Worm (Caenorhabditis elegans): ENCODE data around the gene H06I04.6.

The H06I04.6 gene

ce11 chrIII:3063999-3064398, at the start of gene H06I04.6:
Gene H06I04.6, minus strand, starts transcription at chrIII:3064343.
- TF ChIP-seq ceh-45 (GFP tag; IDR thresholded peaks at IDR 0.05) (no peak), che-1 (tag; optimal IDR thresholded peaks at IDR 0.05) (no peak), ets-4 (tag; optimal IDR thresholded peaks at IDR 0.05) (no peak), T23F11.4 (GFP tag; optimal IDR thresholded peaks at IDR 0.05) (no peak), ceh-6 (GFP tag; optimal IDR thresholded peaks at IDR 0.05) (no peak)

- TF ChIP-seq pax-1 (tag; optimal IDR thresholded peaks at IDR 0.05) (no peak), tbx-7 (tag; optimal IDR thresholded peaks at IDR 0.05) (no peak), che-1 (tag; optimal IDR thresholded peaks at IDR 0.05) (no peak)
Observed at ce11 chrIII:3112616-3113015, 48.5 kb upstream of the H06I04.6 start.

- TF ChIP-seq nfya-1 (tag; optimal IDR thresholded peaks at IDR 0.05) = no peak
- TF ChIP-seq pha-2 (tag; optimal IDR thresholded peaks at IDR 0.05) = no peak
- TF ChIP-seq ceh-30 (tag; optimal IDR thresholded peaks at IDR 0.05) = no peak
- no peak for TF ChIP-seq rnt-1 (tag; optimal IDR thresholded peaks at IDR 0.05)
- no peak for TF ChIP-seq F13H6.1 (tag; optimal IDR thresholded peaks at IDR 0.05)
- TF ChIP-seq zip-5 (tag; optimal IDR thresholded peaks at IDR 0.05) = no peak
- no peak for TF ChIP-seq elt-2 (tag; optimal IDR thresholded peaks at IDR 0.05)
- TF ChIP-seq C38D4.7 (GFP tag; optimal IDR thresholded peaks at IDR 0.05) = no peak
- no peak for TF ChIP-seq pat-9 (tag; optimal IDR thresholded peaks at IDR 0.05)
- TF ChIP-seq T23F11.4 (GFP tag; optimal IDR thresholded peaks at IDR 0.05) = no peak
- no peak for TF ChIP-seq gmeb-2 (tag; optimal IDR thresholded peaks at IDR 0.05)
- no peak for TF ChIP-seq mec-3 (tag; optimal IDR thresholded peaks at IDR 0.05; ENCODE audit: borderline replicate concordance)
- TF ChIP-seq K02D7.2 (tag; optimal IDR thresholded peaks at IDR 0.05) = no peak
- TF ChIP-seq ceh-22 (tag; optimal IDR thresholded peaks at IDR 0.05) = no peak
- TF ChIP-seq hlh-30 (tag; optimal IDR thresholded peaks at IDR 0.05; ENCODE audit: insufficient read depth) = no peak
- no peak for TF ChIP-seq K09A11.1 (tag; optimal IDR thresholded peaks at IDR 0.05; ENCODE audit: insufficient read depth)
- TF ChIP-seq ceh-45 (GFP tag; IDR thresholded peaks at IDR 0.05) = no peak
- TF ChIP-seq nhr-232 (tag; optimal IDR thresholded peaks at IDR 0.05) = no peak
- no peak for TF ChIP-seq hlh-6 (tag; optimal IDR thresholded peaks at IDR 0.05)
Observed at ce11 chrIII:3112001-3112400, 47.9 kb upstream of the H06I04.6 start.

- TF ChIP-seq hlh-15 (tag; optimal IDR thresholded peaks at IDR 0.05) = no peak
- TF ChIP-seq ceh-45 (GFP tag; IDR thresholded peaks at IDR 0.05) = no peak
- TF ChIP-seq pros-1 (tag; optimal IDR thresholded peaks at IDR 0.05) = no peak
- TF ChIP-seq dve-1 (tag; optimal IDR thresholded peaks at IDR 0.05) = no peak
- no peak for TF ChIP-seq T23F11.4 (GFP tag; optimal IDR thresholded peaks at IDR 0.05)
- TF ChIP-seq zip-5 (tag; optimal IDR thresholded peaks at IDR 0.05) = no peak
- no peak for TF ChIP-seq tbx-7 (tag; optimal IDR thresholded peaks at IDR 0.05)
- TF ChIP-seq dmd-4 (tag; optimal IDR thresholded peaks at IDR 0.05; ENCODE audit: borderline replicate concordance) = no peak
- no peak for TF ChIP-seq fkh-10 (GFP tag; optimal IDR thresholded peaks at IDR 0.05)
- TF ChIP-seq pqm-1 (tag; optimal IDR thresholded peaks at IDR 0.05) = no peak
- TF ChIP-seq gmeb-2 (tag; optimal IDR thresholded peaks at IDR 0.05) = no peak
- no peak for TF ChIP-seq ets-4 (tag; optimal IDR thresholded peaks at IDR 0.05)
Observed at ce11 chrIII:3111534-3111933, 47.4 kb upstream of the H06I04.6 start.

- TF ChIP-seq lim-6 (tag; optimal IDR thresholded peaks at IDR 0.05) = no peak
- TF ChIP-seq dmd-4 (tag; optimal IDR thresholded peaks at IDR 0.05; ENCODE audit: borderline replicate concordance) = no peak
- TF ChIP-seq F13H6.1 (tag; optimal IDR thresholded peaks at IDR 0.05) = no peak
- no peak for TF ChIP-seq ahr-1 (tag; optimal IDR thresholded peaks at IDR 0.05)
- TF ChIP-seq nfya-1 (tag; optimal IDR thresholded peaks at IDR 0.05) = no peak
- TF ChIP-seq unc-86 (tag; optimal IDR thresholded peaks at IDR 0.05) = no peak
- TF ChIP-seq fkh-6 (tag; optimal IDR thresholded peaks at IDR 0.05) = no peak
- TF ChIP-seq ceh-19 (GFP tag; optimal IDR thresholded peaks at IDR 0.05) = no peak
- no peak for TF ChIP-seq nhr-232 (tag; optimal IDR thresholded peaks at IDR 0.05)
- no peak for TF ChIP-seq sox-4 (tag; optimal IDR thresholded peaks at IDR 0.05)
- no peak for TF ChIP-seq odd-2 (tag; optimal IDR thresholded peaks at IDR 0.05)
- no peak for TF ChIP-seq sox-2 (GFP tag; IDR thresholded peaks at IDR 0.05)
- no peak for TF ChIP-seq sdc-2 (tag; optimal IDR thresholded peaks at IDR 0.05)
- no peak for TF ChIP-seq elt-4 (tag; optimal IDR thresholded peaks at IDR 0.05)
- TF ChIP-seq ceh-31 (tag; optimal IDR thresholded peaks at IDR 0.05) = no peak
- TF ChIP-seq ceh-45 (GFP tag; IDR thresholded peaks at IDR 0.05) = no peak
- no peak for TF ChIP-seq pax-1 (tag; optimal IDR thresholded peaks at IDR 0.05)
Observed at ce11 chrIII:3110614-3111013, 46.5 kb upstream of the H06I04.6 start.

Data from whole organism, late embryonic.